Fruit fly (Drosophila melanogaster): ENCODE data around the gene U2af50.
A peak's percentile ranks its signal among the peaks of the same experiment; 100 is the strongest.

Gene U2af50

DNA sequence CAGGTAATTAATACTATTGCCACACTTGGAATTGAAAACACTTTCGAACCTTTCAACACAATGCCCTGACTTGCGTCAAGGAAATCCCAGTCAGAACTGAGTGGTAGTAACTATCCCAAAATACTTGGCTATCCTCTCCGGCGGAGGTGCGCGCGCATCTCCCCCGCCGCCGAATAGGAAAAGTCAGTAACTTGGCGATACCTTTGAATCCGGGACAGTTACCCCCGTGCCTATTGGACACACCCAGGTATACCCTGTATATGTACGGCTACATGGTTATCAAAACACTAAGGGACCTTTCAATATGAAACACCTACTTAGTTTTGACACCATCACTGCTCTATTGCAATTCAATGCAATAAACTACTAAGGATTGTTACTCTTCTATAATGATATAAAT lies 28.2 kb downstream of the U2af50 start, which contains the start of gene CG9919:
Gene CG9919, minus strand, starts transcription at position 101 of the 400 bp plus-strand sequence.
- TF ChIP-seq CG14711 (tag; optimal IDR thresholded peaks at IDR 0.05) (no peak), cnc (optimal IDR thresholded peaks at IDR 0.05) (no peak), CG33017 (tag; optimal IDR thresholded peaks at IDR 0.05) (no peak), kay (GFP tag; ENCODE audit: borderline replicate concordance) (no peak), CG11617 (GFP tag; optimal IDR thresholded peaks at IDR 0.05) (no peak), toe (GFP tag; optimal IDR thresholded peaks at IDR 0.05) (no peak), CG12768 (GFP tag; optimal IDR thresholded peaks at IDR 0.05) (no peak), bab1 (GFP tag; optimal IDR thresholded peaks at IDR 0.05) (no peak), tj (GFP tag; optimal IDR thresholded peaks at IDR 0.05) (no peak), Hr96 (GFP tag; optimal IDR thresholded peaks at IDR 0.05) (no peak), pad (GFP tag; optimal IDR thresholded peaks at IDR 0.05) (no peak), CG5204 (GFP tag; optimal IDR thresholded peaks at IDR 0.05) (no peak), Crg-1 (GFP tag; optimal IDR thresholded peaks at IDR 0.05) (no peak), CG7045 (GFP tag; optimal IDR thresholded peaks at IDR 0.05) (no peak), ovo (GFP tag; optimal IDR thresholded peaks at IDR 0.05) (no peak), CG1620 (GFP tag; optimal IDR thresholded peaks at IDR 0.05) (no peak), CG7101 (tag; optimal IDR thresholded peaks at IDR 0.05) (no peak), cic (GFP tag; optimal IDR thresholded peaks at IDR 0.05) (no peak), Clk (GFP tag; optimal IDR thresholded peaks at IDR 0.05) (no peak)

DNA sequence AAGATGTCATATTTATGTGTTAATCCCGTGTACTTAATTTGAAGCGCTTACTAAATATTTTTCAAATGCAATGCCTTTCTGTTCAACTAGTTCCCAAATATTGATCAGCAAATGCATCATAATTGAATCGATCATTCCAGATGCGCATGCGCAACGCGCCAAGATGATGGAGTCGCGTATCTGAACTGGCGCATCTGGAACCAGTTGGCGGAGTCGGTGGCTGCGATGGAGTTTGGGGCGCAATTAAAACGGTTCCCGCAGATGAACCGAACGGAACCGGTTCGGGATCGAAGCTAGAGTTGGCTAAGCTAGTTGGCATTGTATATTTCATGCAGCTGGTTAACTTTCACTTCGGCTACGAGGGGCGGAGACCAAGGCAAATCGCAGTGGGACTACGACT lies 33.4 kb downstream of the U2af50 start, which contains the start of gene CalpC:
Gene CalpC, plus strand, starts transcription at position 292 of the 400 bp plus-strand sequence.
- TF ChIP-seq bab1 (GFP tag; optimal IDR thresholded peaks at IDR 0.05) (no peak), CG12768 (GFP tag; optimal IDR thresholded peaks at IDR 0.05) (no peak), CG14711 (tag; optimal IDR thresholded peaks at IDR 0.05) (no peak), Hr96 (GFP tag; optimal IDR thresholded peaks at IDR 0.05) (no peak), toe (GFP tag; optimal IDR thresholded peaks at IDR 0.05) (no peak), pad (GFP tag; optimal IDR thresholded peaks at IDR 0.05) (no peak), CG11617 (GFP tag; optimal IDR thresholded peaks at IDR 0.05) (no peak), CG1620 (GFP tag; optimal IDR thresholded peaks at IDR 0.05) (no peak), Clk (GFP tag; optimal IDR thresholded peaks at IDR 0.05) (no peak), ovo (GFP tag; optimal IDR thresholded peaks at IDR 0.05) (no peak), cic (GFP tag; optimal IDR thresholded peaks at IDR 0.05) (no peak), CG5204 (GFP tag; optimal IDR thresholded peaks at IDR 0.05) (no peak), CG7045 (GFP tag; optimal IDR thresholded peaks at IDR 0.05) (no peak), kay (GFP tag; ENCODE audit: borderline replicate concordance) (no peak)

DNA sequence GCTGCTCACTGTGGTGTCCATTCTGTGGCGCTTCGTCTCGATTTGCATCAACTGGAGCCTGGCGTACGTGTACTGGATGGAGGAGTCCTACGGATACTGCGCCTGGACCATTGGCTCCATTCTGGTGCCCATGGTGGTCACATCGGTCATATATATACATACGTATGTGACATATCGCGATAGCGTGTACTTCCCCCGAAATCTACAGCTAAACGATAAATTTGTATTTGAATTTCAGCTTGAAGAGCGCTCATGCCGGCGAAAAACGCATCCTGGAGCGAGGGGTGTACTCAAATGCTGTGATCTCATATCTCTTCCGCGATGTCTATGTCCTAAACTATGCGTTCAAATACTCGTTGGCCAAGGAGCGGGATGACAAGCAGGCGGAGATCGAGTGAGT lies 35.3 kb downstream of the U2af50 start:
- TF ChIP-seq toe (GFP tag; optimal IDR thresholded peaks at IDR 0.05) (no peak), CG1620 (GFP tag; optimal IDR thresholded peaks at IDR 0.05) (no peak), cnc (optimal IDR thresholded peaks at IDR 0.05) (no peak), Mnt (GFP tag; optimal IDR thresholded peaks at IDR 0.05) (no peak), Clk (GFP tag; optimal IDR thresholded peaks at IDR 0.05) (no peak)

DNA sequence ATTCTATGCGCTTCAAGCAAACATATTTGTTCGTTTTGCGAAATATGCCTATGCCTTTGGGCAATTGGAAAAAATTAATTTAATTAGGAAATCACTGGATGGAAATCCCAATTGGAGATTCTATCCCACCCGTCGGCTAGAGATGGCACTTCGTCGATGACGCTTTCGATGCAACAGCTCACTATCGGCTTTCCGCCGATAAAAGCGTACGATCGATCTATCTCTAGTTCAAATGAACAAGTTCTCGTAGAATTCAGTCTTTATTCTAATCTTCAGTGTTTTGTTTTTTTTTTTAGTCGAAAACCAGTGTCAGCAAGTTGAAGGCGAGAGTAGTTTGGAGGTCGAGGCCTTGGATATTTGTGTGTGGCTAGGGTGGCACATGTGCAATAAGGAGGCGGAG lies 35.8 kb downstream of the U2af50 start, which contains the start of the genes CG9917 and CG32579:
Gene CG9917, minus strand, starts transcription at position 169 of the 400 bp plus-strand sequence.
Gene CG32579, plus strand, starts transcription at position 224 of the 400 bp plus-strand sequence.
- TF ChIP-seq Mnt (GFP tag; optimal IDR thresholded peaks at IDR 0.05) (peak; percentile 54), CG7101 (tag; optimal IDR thresholded peaks at IDR 0.05) (peak; percentile 19), ovo (GFP tag; optimal IDR thresholded peaks at IDR 0.05) (no peak), CG33017 (tag; optimal IDR thresholded peaks at IDR 0.05) (no peak), cnc (optimal IDR thresholded peaks at IDR 0.05) (no peak), CG12768 (GFP tag; optimal IDR thresholded peaks at IDR 0.05) (no peak), Crg-1 (GFP tag; optimal IDR thresholded peaks at IDR 0.05) (no peak), CG7045 (GFP tag; optimal IDR thresholded peaks at IDR 0.05) (no peak), CG1620 (GFP tag; optimal IDR thresholded peaks at IDR 0.05) (no peak), CG5204 (GFP tag; optimal IDR thresholded peaks at IDR 0.05) (no peak), kay (GFP tag; ENCODE audit: borderline replicate concordance) (no peak), toe (GFP tag; optimal IDR thresholded peaks at IDR 0.05) (no peak), Hr96 (GFP tag; optimal IDR thresholded peaks at IDR 0.05) (no peak), cic (GFP tag; optimal IDR thresholded peaks at IDR 0.05) (no peak), pad (GFP tag; optimal IDR thresholded peaks at IDR 0.05) (no peak), CG14711 (tag; optimal IDR thresholded peaks at IDR 0.05) (peak; percentile 17), bab1 (GFP tag; optimal IDR thresholded peaks at IDR 0.05) (peak; percentile 50), CG11617 (GFP tag; optimal IDR thresholded peaks at IDR 0.05) (no peak), tj (GFP tag; optimal IDR thresholded peaks at IDR 0.05) (peak; percentile 19), Clk (GFP tag; optimal IDR thresholded peaks at IDR 0.05) (no peak)

DNA sequence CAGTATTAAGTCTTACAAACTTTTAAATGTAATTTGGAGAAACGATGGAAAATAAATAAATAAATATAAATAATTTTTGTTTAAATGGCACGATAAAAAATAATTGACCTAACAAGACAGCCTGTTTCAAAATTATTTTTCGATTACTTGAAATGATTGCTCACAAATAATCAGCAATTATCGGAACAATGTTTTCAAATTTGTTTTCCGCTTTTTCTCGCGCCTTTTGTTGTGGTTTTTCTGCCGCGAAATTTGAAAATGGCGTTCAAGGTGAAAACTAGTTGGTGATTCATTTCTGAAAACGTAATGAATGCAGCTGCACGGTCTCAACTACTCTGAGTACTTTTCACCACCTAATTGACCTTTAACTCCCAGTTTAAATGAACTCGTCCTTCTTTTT lies 37.8 kb downstream of the U2af50 start:
- TF ChIP-seq bab1 (GFP tag; optimal IDR thresholded peaks at IDR 0.05), result peak; percentile 39
- no peak for TF ChIP-seq Mnt (GFP tag; optimal IDR thresholded peaks at IDR 0.05)
- TF ChIP-seq Hr96 (GFP tag; optimal IDR thresholded peaks at IDR 0.05), result no peak
- TF ChIP-seq cic (GFP tag; optimal IDR thresholded peaks at IDR 0.05), result no peak
- peak; percentile 1 for TF ChIP-seq CG14711 (tag; optimal IDR thresholded peaks at IDR 0.05)

DNA sequence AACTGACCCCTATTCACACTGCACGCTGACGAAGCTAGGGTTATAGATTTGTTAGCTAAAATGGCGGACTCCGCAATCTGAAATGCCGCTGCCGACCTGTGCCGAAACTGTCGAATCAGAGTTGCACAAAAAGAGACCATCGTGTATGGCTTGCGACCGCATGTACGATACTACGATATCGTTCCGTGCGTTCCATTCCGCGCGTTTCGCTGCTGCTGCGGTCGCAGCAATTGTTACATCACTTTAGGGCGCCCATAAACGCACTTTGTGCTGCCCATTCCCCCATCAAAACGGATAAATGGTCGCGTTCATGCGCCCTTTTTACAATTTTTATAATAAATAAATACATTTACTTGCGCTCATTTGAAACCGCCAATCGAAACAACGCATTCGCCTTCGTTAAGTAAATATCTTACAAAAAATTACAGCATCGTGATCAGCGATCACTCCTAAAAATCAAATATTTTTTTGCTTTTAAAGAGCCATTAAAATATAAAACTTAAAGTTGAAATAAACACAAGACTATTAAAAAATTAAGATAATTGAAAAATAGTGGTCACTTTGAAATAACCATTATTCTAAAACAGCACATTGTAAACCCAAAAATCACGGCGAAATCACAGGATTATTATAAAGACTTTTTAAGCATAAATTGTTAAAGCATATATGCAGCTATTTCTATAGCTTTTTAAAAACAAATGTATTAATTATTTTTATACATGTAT lies 38.5 kb downstream of the U2af50 start, which contains the start of gene Cyp1:
Gene Cyp1, minus strand, starts transcription at position 174 of the 725 bp plus-strand sequence.
- TF ChIP-seq CG1620 (GFP tag; optimal IDR thresholded peaks at IDR 0.05), result peak; percentile 40
- TF ChIP-seq Clk (GFP tag; optimal IDR thresholded peaks at IDR 0.05), result no peak
- TF ChIP-seq tj (GFP tag; optimal IDR thresholded peaks at IDR 0.05), result peak; percentile 75
- TF ChIP-seq Crg-1 (GFP tag; optimal IDR thresholded peaks at IDR 0.05), result peak; percentile 72
- TF ChIP-seq CG5204 (GFP tag; optimal IDR thresholded peaks at IDR 0.05), result no peak
- TF ChIP-seq CG14711 (tag; optimal IDR thresholded peaks at IDR 0.05), result peak; percentile 58
- TF ChIP-seq toe (GFP tag; optimal IDR thresholded peaks at IDR 0.05), result no peak
- peak; percentile 13 for TF ChIP-seq pad (GFP tag; optimal IDR thresholded peaks at IDR 0.05)
- TF ChIP-seq CG11617 (GFP tag; optimal IDR thresholded peaks at IDR 0.05), result peak; percentile 21
- no peak for TF ChIP-seq cnc (optimal IDR thresholded peaks at IDR 0.05)
- TF ChIP-seq CG7101 (tag; optimal IDR thresholded peaks at IDR 0.05), result peak; percentile 66
- TF ChIP-seq bab1 (GFP tag; optimal IDR thresholded peaks at IDR 0.05), result peak; percentile 50
- TF ChIP-seq Hr96 (GFP tag; optimal IDR thresholded peaks at IDR 0.05), result no peak
- TF ChIP-seq kay (GFP tag; ENCODE audit: borderline replicate concordance), result no peak
- no peak for TF ChIP-seq CG7045 (GFP tag; optimal IDR thresholded peaks at IDR 0.05)
- peak; percentile 31 for TF ChIP-seq ovo (GFP tag; optimal IDR thresholded peaks at IDR 0.05)
- TF ChIP-seq Mnt (GFP tag; optimal IDR thresholded peaks at IDR 0.05), result peak; percentile 86
- TF ChIP-seq CG33017 (tag; optimal IDR thresholded peaks at IDR 0.05), result peak; percentile 13
- peak; percentile 58 for TF ChIP-seq CG12768 (GFP tag; optimal IDR thresholded peaks at IDR 0.05)
- peak; percentile 17 for TF ChIP-seq cic (GFP tag; optimal IDR thresholded peaks at IDR 0.05)
